Worm (Caenorhabditis elegans): Measurements from ENCODE around the gene ZC250.4.

DNA sequence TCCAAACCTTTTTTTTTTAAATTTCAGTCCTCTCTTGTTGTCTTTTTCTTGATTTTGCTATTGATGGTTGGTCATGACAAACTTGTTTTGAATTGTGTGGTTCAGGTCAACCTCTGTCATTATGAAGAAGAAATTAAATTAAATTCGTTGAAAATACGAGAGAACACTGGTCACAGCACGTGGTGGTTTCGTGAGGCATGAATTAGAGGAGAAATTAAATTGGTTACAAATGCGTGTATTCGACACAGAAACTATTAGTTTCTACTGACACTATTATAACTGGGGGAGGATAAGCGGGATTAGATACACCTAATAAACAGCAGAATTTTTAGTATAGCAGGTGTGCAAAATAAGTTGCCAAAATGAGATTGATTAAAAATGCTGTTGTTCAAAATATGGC lies 39.1 kb upstream of the ZC250.4 start:
- TF ChIP-seq sdc-2 (tag; optimal IDR thresholded peaks at IDR 0.05) (no peak), nhr-11 (tag; optimal IDR thresholded peaks at IDR 0.05) (no peak)
